Fruit fly (Drosophila melanogaster) whole organism, pupa: ENCODE data around the gene CG10560.

Experiments used
- CG12605 ChIP-seq: fragments of 200-800 bp; sonication (Bioruptor generic); IDR thresholded peaks from 2 replicates; pipeline ENCODE4 v1.3.6; 2022; ENCODE audit warnings: missing biosample characterization, missing genetic modification characterization
- CG15710 ChIP-seq: fragments of 200-800 bp; sonication (Bioruptor generic); optimal IDR thresholded peaks from 2 replicates; lab custom pipeline; 2018; ENCODE audit warnings: missing biosample characterization, mild to moderate bottlenecking, missing genetic modification characterization, moderate library complexity
- CG8301 ChIP-seq: fragments of 200-800 bp; sonication (Bioruptor generic); optimal IDR thresholded peaks from 2 replicates; lab custom pipeline; 2018; ENCODE audit warnings: missing biosample characterization, mild to moderate bottlenecking, missing genetic modification characterization
- CG9948 ChIP-seq: fragments of 200-800 bp; sonication (Bioruptor generic); optimal IDR thresholded peaks from 2 replicates; lab custom pipeline; 2018; ENCODE audit warnings: missing biosample characterization, mild to moderate bottlenecking, missing genetic modification characterization, moderate library complexity
- rn ChIP-seq: fragments of 200-800 bp; sonication (Bioruptor generic); IDR thresholded peaks from 2 replicates; pipeline ENCODE4 v1.3.6; 2022; ENCODE audit warnings: missing biosample characterization, missing genetic modification characterization

- no peak for TF ChIP-seq CG12605 (GFP tag; lab: Robert Waterston, UW)
- no peak for TF ChIP-seq CG8301 (tag; lab: Kevin White, UChicago)
- no peak for TF ChIP-seq CG15710
- no peak for TF ChIP-seq rn (GFP tag; lab: Robert Waterston, UW)
- TF ChIP-seq CG9948: no peak
These were observed 10.7 kb downstream of the CG10560 start for dm6 chr3R:25309175-25309574.
